Fruit fly (Drosophila melanogaster) whole organism, embryonic: ENCODE results near the gene CG17816.

Source experiments
- ATbp ChIP-seq: fragments of 200-800 bp; sonication (Bioruptor generic); optimal IDR thresholded peaks from 2 replicates; lab custom pipeline; 2017; ENCODE audit warnings: missing biosample characterization, mild to moderate bottlenecking, missing genetic modification characterization, missing genetic modification reagents
- Bgb ChIP-seq: fragments of 200-800 bp; sonication (Bioruptor generic); IDR thresholded peaks from 2 replicates; pipeline ENCODE4 v1.3.6; 2022; ENCODE audit warnings: missing biosample characterization, missing genetic modification characterization; ENCODE audit not compliant: partially characterized antibody
- CG10267 ChIP-seq: fragments of 200-800 bp; sonication (Bioruptor generic); optimal IDR thresholded peaks from 2 replicates; lab custom pipeline; 2018; ENCODE audit warnings: missing biosample characterization, mild to moderate bottlenecking, missing genetic modification characterization, moderate library complexity
- CG10959 ChIP-seq: fragments of 200-800 bp; sonication (Bioruptor generic); IDR thresholded peaks from 2 replicates; pipeline ENCODE4 v1.3.6; 2022; ENCODE audit warnings: missing biosample characterization, missing genetic modification characterization
- CG11723 ChIP-seq: fragments of 200-800 bp; sonication (Bioruptor generic); optimal IDR thresholded peaks from 2 replicates; lab custom pipeline; 2017; ENCODE audit warnings: missing biosample characterization, mild to moderate bottlenecking, missing genetic modification characterization
- CG12155 ChIP-seq: fragments of 200-800 bp; sonication (Bioruptor generic); optimal IDR thresholded peaks from 3 replicates; lab custom pipeline; 2016; ENCODE audit warnings: missing biosample characterization, missing genetic modification characterization
- CG12659 ChIP-seq: fragments of 200-800 bp; sonication (Bioruptor generic); optimal IDR thresholded peaks from 3 replicates; lab custom pipeline; 2017; ENCODE audit warnings: mild to moderate bottlenecking, missing biosample characterization, missing genetic modification reagents, missing genetic modification characterization
- CG2129 ChIP-seq: fragments of 200-800 bp; sonication (Bioruptor generic); IDR thresholded peaks from 2 replicates; pipeline ENCODE4 v1.3.6; 2022; ENCODE audit warnings: missing biosample characterization, missing genetic modification characterization; ENCODE audit not compliant: partially characterized antibody
- CG32772 ChIP-seq: fragments of 200-800 bp; sonication (Bioruptor generic); IDR thresholded peaks from 2 replicates; pipeline ENCODE4 v1.3.6; 2022; ENCODE audit warnings: missing biosample characterization, missing genetic modification characterization
- CG33213 ChIP-seq: fragments of 200-800 bp; sonication (Bioruptor generic); optimal IDR thresholded peaks from 3 replicates; lab custom pipeline; 2016; ENCODE audit warnings: missing biosample characterization, missing genetic modification characterization
- CG3407 ChIP-seq: fragments of 200-800 bp; sonication (Bioruptor generic); optimal IDR thresholded peaks from 2 replicates; lab custom pipeline; 2018; ENCODE audit warnings: missing biosample characterization, mild to moderate bottlenecking, missing genetic modification characterization
- CG7357 ChIP-seq: fragments of 200-800 bp; sonication (Bioruptor generic); IDR thresholded peaks from 3 replicates; pipeline ENCODE4 v1.3.6; 2022; ENCODE audit warnings: missing biosample characterization, missing genetic modification characterization
- CG7963 ChIP-seq: fragments of 200-800 bp; sonication (Bioruptor generic); IDR thresholded peaks from 3 replicates; pipeline ENCODE4 v1.3.6; 2022; ENCODE audit warnings: missing biosample characterization, missing genetic modification characterization; ENCODE audit not compliant: partially characterized antibody
- CG8281 ChIP-seq: fragments of 200-800 bp; sonication (Bioruptor generic); optimal IDR thresholded peaks from 2 replicates; lab custom pipeline; 2018; ENCODE audit warnings: missing biosample characterization, mild to moderate bottlenecking, missing genetic modification characterization, moderate library complexity
- CG8290 ChIP-seq, 3 experiments: fragments of 200-800 bp; sonication (Bioruptor generic); optimal IDR thresholded peaks; 2 replicates each; lab custom pipeline; 2016 to 2019; ENCODE audit warnings: missing biosample characterization in 3 of 3, missing genetic modification characterization in 3 of 3, mild to moderate bottlenecking in 2 of 3, moderate library complexity in 1 of 3
- CG8359 ChIP-seq: fragments of 200-800 bp; sonication (Bioruptor generic); optimal IDR thresholded peaks from 2 replicates; lab custom pipeline; 2017; ENCODE audit warnings: missing biosample characterization, mild to moderate bottlenecking, missing genetic modification characterization, borderline replicate concordance
- CG9609 ChIP-seq: fragments of 200-800 bp; sonication (Bioruptor generic); optimal IDR thresholded peaks from 3 replicates; lab custom pipeline; 2016; ENCODE audit warnings: missing biosample characterization, missing genetic modification characterization
- CrebB ChIP-seq: fragments of 200-800 bp; sonication (Bioruptor generic); optimal IDR thresholded peaks from 3 replicates; lab custom pipeline; 2018; ENCODE audit warnings: missing biosample characterization, mild to moderate bottlenecking, missing genetic modification characterization
- Doc2 ChIP-seq: fragments of 200-800 bp; sonication (Bioruptor generic); IDR thresholded peaks from 2 replicates; pipeline ENCODE4 v1.3.6; 2022; ENCODE audit warnings: missing biosample characterization, missing genetic modification characterization
- Dp ChIP-seq: fragments of 200-800 bp; sonication (Bioruptor generic); optimal IDR thresholded peaks from 2 replicates; lab custom pipeline; 2018; ENCODE audit warnings: missing biosample characterization, mild to moderate bottlenecking, missing genetic modification characterization, moderate library complexity
- Elba2 ChIP-seq: fragments of 200-800 bp; sonication (Bioruptor generic); optimal IDR thresholded peaks from 3 replicates; lab custom pipeline; 2016; ENCODE audit warnings: missing biosample characterization, missing genetic modification characterization
- H2.0 ChIP-seq: fragments of 200-800 bp; sonication (Bioruptor generic); IDR thresholded peaks from 2 replicates; pipeline ENCODE4 v1.3.6; 2022; ENCODE audit warnings: missing biosample characterization, missing genetic modification characterization
- Hand ChIP-seq: fragments of 200-800 bp; sonication (Bioruptor generic); optimal IDR thresholded peaks from 2 replicates; lab custom pipeline; 2017; ENCODE audit warnings: mild to moderate bottlenecking, missing biosample characterization, missing genetic modification reagents, missing genetic modification characterization
- Hr39 ChIP-seq: fragments of >200 bp; optimal IDR thresholded peaks from 2 replicates; lab custom pipeline; 2017
- Lpt ChIP-seq: fragments of >200 bp; optimal IDR thresholded peaks from 2 replicates; lab custom pipeline; 2018; ENCODE audit warnings: missing biosample characterization, missing genetic modification characterization
- Meics ChIP-seq: fragments of 200-800 bp; sonication (Bioruptor generic); optimal IDR thresholded peaks from 2 replicates; lab custom pipeline; 2017; ENCODE audit warnings: missing biosample characterization, mild to moderate bottlenecking, missing genetic modification characterization
- NfI ChIP-seq: fragments of 200-800 bp; sonication (Bioruptor generic); optimal IDR thresholded peaks from 3 replicates; lab custom pipeline; 2018; ENCODE audit warnings: missing biosample characterization, mild to moderate bottlenecking, missing genetic modification characterization, moderate library complexity
- Poxn ChIP-seq: fragments of 200-800 bp; sonication (Bioruptor generic); IDR thresholded peaks from 2 replicates; pipeline ENCODE4 v1.3.6; 2022; ENCODE audit warnings: missing biosample characterization, missing genetic modification characterization
- Rfx ChIP-seq: fragments of 200-800 bp; sonication (Bioruptor generic); IDR thresholded peaks from 2 replicates; pipeline ENCODE4 v1.3.6; 2022; ENCODE audit warnings: missing biosample characterization, missing genetic modification characterization
- ab ChIP-seq: fragments of 200-800 bp; sonication (Bioruptor generic); optimal IDR thresholded peaks from 2 replicates; lab custom pipeline; 2016; ENCODE audit warnings: missing biosample characterization, missing genetic modification characterization
- ash1 ChIP-seq: fragments of 200-800 bp; sonication (Bioruptor generic); optimal IDR thresholded peaks from 2 replicates; lab custom pipeline; 2018; ENCODE audit warnings: missing biosample characterization, mild to moderate bottlenecking, missing genetic modification characterization
- bbx ChIP-seq: fragments of 200-800 bp; sonication (Bioruptor generic); IDR thresholded peaks from 2 replicates; pipeline ENCODE4 v1.3.6; 2022; ENCODE audit warnings: missing biosample characterization, missing genetic modification characterization; ENCODE audit not compliant: partially characterized antibody
- chn ChIP-seq: fragments of 200-800 bp; sonication (Bioruptor generic); optimal IDR thresholded peaks from 2 replicates; lab custom pipeline; 2016; ENCODE audit warnings: missing biosample characterization, missing genetic modification characterization
- disco-r ChIP-seq: fragments of 200-800 bp; sonication (Bioruptor generic); optimal IDR thresholded peaks from 2 replicates; lab custom pipeline; 2016; ENCODE audit warnings: missing biosample characterization, missing genetic modification characterization
- en ChIP-seq: fragments of 200-800 bp; sonication (Bioruptor generic); optimal IDR thresholded peaks from 2 replicates; lab custom pipeline; 2016; ENCODE audit warnings: missing biosample characterization, missing genetic modification characterization
- knrl ChIP-seq: fragments of 200-800 bp; sonication (Bioruptor generic); IDR thresholded peaks from 3 replicates; pipeline ENCODE4 v1.3.6; 2022; ENCODE audit warnings: missing biosample characterization, missing genetic modification characterization; ENCODE audit not compliant: partially characterized antibody
- lilli ChIP-seq: fragments of 200-800 bp; sonication (Bioruptor generic); optimal IDR thresholded peaks from 3 replicates; lab custom pipeline; 2016; ENCODE audit warnings: missing biosample characterization, missing genetic modification characterization
- luna ChIP-seq: fragments of 200-800 bp; sonication (Bioruptor generic); optimal IDR thresholded peaks from 2 replicates; lab custom pipeline; 2016; ENCODE audit warnings: missing biosample characterization, missing genetic modification characterization
- pan ChIP-seq, 4 experiments: fragments of >200 bp in 3 of 4; fragments of 200-800 bp in 1 of 4; sonication (Bioruptor generic) in 1 of 4; optimal IDR thresholded peaks in 3 of 4; IDR thresholded peaks in 1 of 4; 2 replicates each; pipeline versions ENCODE4 v1.3.6 to Lab custom; 2017 to 2022; ENCODE audit warnings: missing biosample characterization in 2 of 4, missing genetic modification characterization in 2 of 4, mixed read lengths in 1 of 4
- run ChIP-seq: fragments of 200-800 bp; sonication (Bioruptor generic); optimal IDR thresholded peaks from 3 replicates; lab custom pipeline; 2018; ENCODE audit warnings: missing biosample characterization, mild to moderate bottlenecking, missing genetic modification characterization
- sim ChIP-seq: fragments of 200-800 bp; sonication (Bioruptor generic); IDR thresholded peaks from 2 replicates; pipeline ENCODE4 v1.3.6; 2022; ENCODE audit warnings: missing biosample characterization, missing genetic modification characterization
- slbo ChIP-seq: fragments of 200-800 bp; sonication (Bioruptor generic); IDR thresholded peaks from 2 replicates; pipeline ENCODE4 v1.3.6; 2022; ENCODE audit warnings: missing biosample characterization, missing genetic modification characterization
- so ChIP-seq: fragments of 200-800 bp; sonication (Bioruptor generic); IDR thresholded peaks from 3 replicates; pipeline ENCODE4 v1.3.6; 2022; ENCODE audit warnings: missing biosample characterization, missing genetic modification characterization
- sqz ChIP-seq: fragments of 200-800 bp; sonication (Bioruptor generic); optimal IDR thresholded peaks from 3 replicates; lab custom pipeline; 2018; ENCODE audit warnings: missing biosample characterization, mild to moderate bottlenecking, missing genetic modification characterization
- sr ChIP-seq: fragments of 200-800 bp; sonication (Bioruptor generic); IDR thresholded peaks from 3 replicates; pipeline ENCODE4 v1.3.6; 2022; ENCODE audit warnings: missing biosample characterization, missing genetic modification characterization
- stwl ChIP-seq: fragments of 200-800 bp; sonication (Bioruptor generic); optimal IDR thresholded peaks from 3 replicates; lab custom pipeline; 2018; ENCODE audit warnings: missing biosample characterization, mild to moderate bottlenecking, missing genetic modification characterization, moderate library complexity
- trem ChIP-seq: fragments of 200-800 bp; optimal IDR thresholded peaks from 3 replicates; lab custom pipeline; 2019; ENCODE audit warnings: missing biosample characterization, mild to moderate bottlenecking, missing genetic modification characterization, moderate library complexity
- twi ChIP-seq: fragments of 200-800 bp; optimal IDR thresholded peaks from 2 replicates; lab custom pipeline; 2019; ENCODE audit warnings: missing biosample characterization, mild to moderate bottlenecking, missing genetic modification characterization, moderate library complexity
- wdn ChIP-seq: fragments of 200-800 bp; sonication (Bioruptor generic); IDR thresholded peaks from 2 replicates; pipeline ENCODE4 v1.3.6; 2022; ENCODE audit warnings: missing biosample characterization, missing genetic modification characterization

CG17816 gene

dm6 chr3R:7920196-7920595 is 33.7 kb upstream of the CG17816 start, which contains the start of the genes CG10445 and lds (continued):
- TF ChIP-seq CG7357 (GFP tag; lab: Robert Waterston, UW) (peak; percentile 98), trem (tag; lab: Kevin White, UChicago) (peak; percentile 93), stwl (tag; lab: Kevin White, UChicago) (peak; percentile 90), disco-r (no peak), Dp (GFP tag; lab: Kevin White, UChicago) (peak; percentile 87), Meics (no peak), CG12659 (peak; percentile 60), CG7963 (GFP tag; lab: Robert Waterston, UW) (peak; percentile 92), chn (GFP tag; lab: Kevin White, UChicago) (peak; percentile 11), so (GFP tag; lab: Robert Waterston, UW) (no peak), bbx (GFP tag; lab: Robert Waterston, UW) (peak; percentile 91), CG2129 (GFP tag; lab: Robert Waterston, UW) (peak; percentile 63), CG3407 (GFP tag; lab: Kevin White, UChicago) (no peak), CG10959 (GFP tag; lab: Robert Waterston, UW) (no peak), Bgb (GFP tag; lab: Robert Waterston, UW) (peak; percentile 90), Hand (GFP tag; lab: Kevin White, UChicago) (no peak), knrl (peak; percentile 89), CG12155 (GFP tag; lab: Kevin White, UChicago) (no peak), slbo (GFP tag; lab: Robert Waterston, UW) (peak; percentile 46; the same call in 1 of the 2 replicates), Elba2 (GFP tag; lab: Kevin White, UChicago) (peak; percentile 22), CG33213 (GFP tag; lab: Kevin White, UChicago) (peak; percentile 23), pan (optimal IDR thresholded peaks at IDR 0.05; lab: Kevin White, UChicago) (no peak), pan (GFP tag; optimal IDR thresholded peaks at IDR 0.05 in 1 of 2, IDR thresholded peaks at IDR 0.05 in 1 of 2) (no peak), twi (tag; lab: Kevin White, UChicago) (no peak), CG11723 (GFP tag; lab: Kevin White, UChicago) (no peak)

dm6 chr3R:7913551-7913950 is 27.0 kb upstream of the CG17816 start, which contains the start of gene kipf:
Gene kipf, plus strand, starts transcription at chr3R:7913851.
- TF ChIP-seq sim (GFP tag; lab: Robert Waterston, UW) (no peak), CG10267 (tag; lab: Kevin White, UChicago) (peak; percentile 14), CG32772 (0 out of 2 replicates have a peak, but pooled peaks have one; percentile 2)

dm6 chr3R:7913139-7913538 is 26.6 kb upstream of the CG17816 start, which contains the start of gene Rfk:
Gene Rfk, minus strand, starts transcription at chr3R:7913290.
- TF ChIP-seq ATbp (no peak), en (GFP tag; lab: Kevin White, UChicago) (no peak), CG8281 (tag; lab: Kevin White, UChicago) (no peak), H2.0 (GFP tag; lab: Robert Waterston, UW) (no peak), sqz (GFP tag; lab: Kevin White, UChicago) (no peak), Hr39 (no peak), wdn (GFP tag; lab: Robert Waterston, UW) (no peak), Poxn (no peak), CG8359 (GFP tag; lab: Kevin White, UChicago) (no peak), Lpt (GFP tag; lab: Kevin White, UChicago) (no peak), Doc2 (GFP tag; lab: Robert Waterston, UW) (no peak), sr (GFP tag; lab: Robert Waterston, UW) (no peak), lilli (peak; percentile 49), CrebB (no peak), ash1 (no peak), CG8290 (GFP tag; optimal IDR thresholded peaks at IDR 0.05; lab: Kevin White, UChicago) (no peak), CG8290 (tag; optimal IDR thresholded peaks at IDR 0.05; lab: Kevin White, UChicago) (no peak), NfI (GFP tag; lab: Kevin White, UChicago) (no peak), ab (GFP tag; lab: Kevin White, UChicago) (no peak), run (tag; lab: Kevin White, UChicago) (no peak), luna (GFP tag; lab: Kevin White, UChicago) (no peak), Rfx (no peak), CG9609 (GFP tag; lab: Kevin White, UChicago) (no peak)
